Worm (Caenorhabditis elegans) whole organism, mixed stage, embryonic: ENCODE measurements around the gene mec-10.

Experiments used
- M03D4.4 ChIP-seq: sonication (generic microtip); optimal IDR thresholded peaks from 2 replicates; lab custom pipeline; 2017; ENCODE audit warnings: mild to moderate bottlenecking, missing genetic modification characterization, missing compliant biosample characterization
- blmp-1 ChIP-seq: fragments of 150-350 bp; optimal IDR thresholded peaks from 2 replicates; lab custom pipeline; 2014; ENCODE audit warnings: missing biosample characterization, missing genetic modification characterization
- ceh-39 ChIP-seq: fragments of 150-350 bp; optimal IDR thresholded peaks from 2 replicates; lab custom pipeline; 2014; ENCODE audit warnings: missing biosample characterization, missing genetic modification characterization
- ceh-43 ChIP-seq: fragments of 200-800 bp; sonication (Bioruptor generic); optimal IDR thresholded peaks from 2 replicates; lab custom pipeline; 2018; ENCODE audit warnings: mild to moderate bottlenecking, missing genetic modification characterization, moderate library complexity, missing compliant biosample characterization
- ceh-83 ChIP-seq: fragments of 200-800 bp; sonication (Bioruptor generic); optimal IDR thresholded peaks from 2 replicates; lab custom pipeline; 2018; ENCODE audit warnings: mild to moderate bottlenecking, missing genetic modification characterization, missing compliant biosample characterization
- ces-1 ChIP-seq: fragments of 150-350 bp; optimal IDR thresholded peaks from 2 replicates; lab custom pipeline; 2014; ENCODE audit warnings: missing biosample characterization, missing genetic modification reagents, missing genetic modification characterization
- cnd-1 ChIP-seq: fragments of 200-800 bp; sonication (Bioruptor generic); optimal IDR thresholded peaks from 2 replicates; lab custom pipeline; 2018; ENCODE audit warnings: mild to moderate bottlenecking, missing genetic modification characterization, missing compliant biosample characterization
- elt-1 ChIP-seq: sonication (generic microtip); optimal IDR thresholded peaks from 2 replicates; lab custom pipeline; 2017; ENCODE audit warnings: missing genetic modification characterization, mild to moderate bottlenecking, missing compliant biosample characterization, antibody characterized with exemption, moderate library complexity, borderline replicate concordance; ENCODE audit not compliant: insufficient read depth
- elt-3 ChIP-seq: fragments of 150-350 bp; optimal IDR thresholded peaks from 2 replicates; lab custom pipeline; 2014; ENCODE audit warnings: missing biosample characterization, missing genetic modification characterization
- flh-1 ChIP-seq: fragments of 200-800 bp; sonication (Bioruptor generic); optimal IDR thresholded peaks from 2 replicates; lab custom pipeline; 2018; ENCODE audit warnings: mild to moderate bottlenecking, missing genetic modification characterization, moderate library complexity, missing compliant biosample characterization
- ham-2 ChIP-seq: fragments of 200-800 bp; sonication (Bioruptor generic); optimal IDR thresholded peaks from 2 replicates; lab custom pipeline; 2018; ENCODE audit warnings: mild to moderate bottlenecking, missing genetic modification characterization, missing compliant biosample characterization
- hlh-1 ChIP-seq: fragments of 150-350 bp; optimal IDR thresholded peaks from 2 replicates; lab custom pipeline; 2014; ENCODE audit warnings: missing biosample characterization, missing genetic modification reagents, missing genetic modification characterization
- lin-13 ChIP-seq: fragments of 150-350 bp; optimal IDR thresholded peaks from 2 replicates; lab custom pipeline; 2014; ENCODE audit warnings: missing biosample characterization, missing genetic modification characterization
- lin-32 ChIP-seq: fragments of 200-800 bp; sonication (Bioruptor generic); optimal IDR thresholded peaks from 2 replicates; lab custom pipeline; 2018; ENCODE audit warnings: mild to moderate bottlenecking, missing genetic modification characterization, missing compliant biosample characterization
- lsy-2 ChIP-seq: fragments of 150-350 bp; optimal IDR thresholded peaks from 2 replicates; lab custom pipeline; 2014; ENCODE audit warnings: missing biosample characterization, missing genetic modification characterization
- mab-5 ChIP-seq: fragments of 150-350 bp; optimal IDR thresholded peaks from 2 replicates; lab custom pipeline; 2014; ENCODE audit warnings: missing biosample characterization, missing genetic modification characterization
- mep-1 ChIP-seq: fragments of 150-350 bp; optimal IDR thresholded peaks from 2 replicates; lab custom pipeline; 2017; ENCODE audit warnings: missing biosample characterization, missing genetic modification reagents, missing genetic modification characterization, inconsistent platforms
- mls-2 ChIP-seq: sonication (generic microtip); optimal IDR thresholded peaks from 2 replicates; lab custom pipeline; 2016; ENCODE audit warnings: mild to moderate bottlenecking, missing genetic modification characterization, moderate library complexity, missing compliant biosample characterization
- nhr-12 ChIP-seq: fragments of 150-350 bp; optimal IDR thresholded peaks from 2 replicates; lab custom pipeline; 2014; ENCODE audit warnings: missing biosample characterization, missing genetic modification characterization
- nhr-237 ChIP-seq: fragments of 150-350 bp; optimal IDR thresholded peaks from 2 replicates; lab custom pipeline; 2014; ENCODE audit warnings: missing biosample characterization, missing genetic modification characterization
- nhr-28 ChIP-seq: fragments of 150-350 bp; optimal IDR thresholded peaks from 2 replicates; lab custom pipeline; 2014; ENCODE audit warnings: missing biosample characterization, missing genetic modification characterization
- nhr-76 ChIP-seq: sonication (generic microtip); optimal IDR thresholded peaks from 2 replicates; lab custom pipeline; 2017; ENCODE audit warnings: missing biosample characterization, missing genetic modification characterization
- pha-4 ChIP-seq: fragments of 150-350 bp; optimal IDR thresholded peaks from 2 replicates; lab custom pipeline; 2018; ENCODE audit warnings: missing biosample characterization, missing genetic modification reagents, missing genetic modification characterization
- sem-2 ChIP-seq: fragments of 200-800 bp; sonication (Bioruptor generic); optimal IDR thresholded peaks from 2 replicates; lab custom pipeline; 2018; ENCODE audit warnings: mild to moderate bottlenecking, missing genetic modification characterization, missing compliant biosample characterization
- snpc-4 ChIP-seq: fragments of 150-350 bp; optimal IDR thresholded peaks from 2 replicates; lab custom pipeline; 2014; ENCODE audit warnings: missing biosample characterization, missing genetic modification characterization
- sptf-1 ChIP-seq: sonication (generic microtip); optimal IDR thresholded peaks from 2 replicates; lab custom pipeline; 2017; ENCODE audit warnings: mild to moderate bottlenecking, missing genetic modification characterization, moderate library complexity, missing compliant biosample characterization
- tbx-8 ChIP-seq: fragments of 200-800 bp; sonication (Bioruptor generic); optimal IDR thresholded peaks from 2 replicates; lab custom pipeline; 2018; ENCODE audit warnings: mild to moderate bottlenecking, missing genetic modification characterization, moderate library complexity, missing compliant biosample characterization
- unc-120 ChIP-seq: sonication (generic microtip); optimal IDR thresholded peaks from 2 replicates; lab custom pipeline; 2017; ENCODE audit warnings: missing genetic modification characterization, missing compliant biosample characterization; ENCODE audit not compliant: poor library complexity, severe bottlenecking
- unc-39 ChIP-seq: fragments of 150-350 bp; optimal IDR thresholded peaks from 2 replicates; lab custom pipeline; 2014; ENCODE audit warnings: missing biosample characterization, missing genetic modification characterization
- unc-62 ChIP-seq: fragments of 150-350 bp; optimal IDR thresholded peaks from 2 replicates; lab custom pipeline; 2014; ENCODE audit warnings: missing biosample characterization, missing genetic modification reagents, missing genetic modification characterization
- zip-8 ChIP-seq: fragments of 150-350 bp; optimal IDR thresholded peaks from 2 replicates; lab custom pipeline; 2014; ENCODE audit warnings: missing biosample characterization, missing genetic modification characterization

mec-10 gene

ce11 chrX:8477048-8477806 is 7.1 kb upstream of the mec-10 start:
- TF ChIP-seq cnd-1 (tag; lab: Kevin White, UChicago) (no peak), ceh-39 (tag; lab: Kevin White, UChicago) (no peak), nhr-12 (tag; lab: Kevin White, UChicago) (no peak), zip-8 (tag; lab: Kevin White, UChicago) (no peak), sptf-1 (no peak), lin-32 (no peak), blmp-1 (peak; percentile 70), tbx-8 (GFP tag; lab: Kevin White, UChicago) (no peak), mls-2 (tag; lab: Kevin White, UChicago) (no peak), ceh-43 (GFP tag; lab: Kevin White, UChicago) (no peak), pha-4 (tag; lab: Kevin White, UChicago) (no peak), lsy-2 (tag; lab: Kevin White, UChicago) (peak; percentile 22), mep-1 (tag; lab: Kevin White, UChicago) (no peak), ham-2 (peak; percentile 58), flh-1 (GFP tag; lab: Kevin White, UChicago) (no peak), nhr-76 (tag; lab: Kevin White, UChicago) (no peak), nhr-28 (tag; lab: Kevin White, UChicago) (no peak), unc-62 (peak; percentile 16), mab-5 (tag; lab: Kevin White, UChicago) (no peak), elt-3 (tag; lab: Kevin White, UChicago) (peak; percentile 77), M03D4.4 (tag; lab: Kevin White, UChicago) (no peak), ceh-83 (GFP tag; lab: Kevin White, UChicago) (no peak), sem-2 (GFP tag; lab: Kevin White, UChicago) (no peak), nhr-237 (tag; lab: Kevin White, UChicago) (peak; percentile 74), snpc-4 (tag; lab: Kevin White, UChicago) (no peak), unc-120 (tag; lab: Kevin White, UChicago) (no peak), elt-1 (tag; lab: Kevin White, UChicago) (no peak), lin-13 (tag; lab: Kevin White, UChicago) (no peak)

ce11 chrX:8476308-8476707 is 6.2 kb upstream of the mec-10 start:
- TF ChIP-seq ces-1 = peak; percentile 26
- TF ChIP-seq unc-39 = no peak
- TF ChIP-seq, all 35 proteins: peak for 1

- TF ChIP-seq nhr-76 (tag; lab: Kevin White, UChicago) (no peak), ces-1 (no peak), elt-3 (tag; lab: Kevin White, UChicago) (no peak), mls-2 (tag; lab: Kevin White, UChicago) (no peak), lsy-2 (tag; lab: Kevin White, UChicago) (no peak), elt-1 (tag; lab: Kevin White, UChicago) (no peak), zip-8 (tag; lab: Kevin White, UChicago) (no peak), hlh-1 (tag; lab: Kevin White, UChicago) (no peak), ceh-39 (tag; lab: Kevin White, UChicago) (no peak), nhr-237 (tag; lab: Kevin White, UChicago) (no peak), mep-1 (tag; lab: Kevin White, UChicago) (no peak), ceh-83 (GFP tag; lab: Kevin White, UChicago) (no peak), ham-2 (no peak), sptf-1 (no peak)
Measured at ce11 chrX:8475759-8476228, 5.7 kb upstream of the mec-10 start, which contains the start of gene nhr-14. Gene nhr-14, minus strand, starts transcription at chrX:8476178.

- no peak for TF ChIP-seq elt-1 (tag; lab: Kevin White, UChicago)
- peak; percentile 59 for TF ChIP-seq elt-3 (tag; lab: Kevin White, UChicago)
- TF ChIP-seq nhr-237 (tag; lab: Kevin White, UChicago) = no peak
- peak; percentile 38 for TF ChIP-seq unc-62
Measured at ce11 chrX:8475142-8475541, 5.0 kb upstream of the mec-10 start.
